Worm (Caenorhabditis elegans) whole organism, L4/young adult: Measurements from ENCODE around the gene tmem-131.

Source experiments
- W03F9.2 ChIP-seq: fragments of 150-350 bp; optimal IDR thresholded peaks from 2 replicates; lab custom pipeline; 2014; ENCODE audit warnings: missing biosample characterization, missing genetic modification characterization
- him-1 ChIP-seq: sonication (generic microtip); optimal IDR thresholded peaks from 2 replicates; lab custom pipeline; 2016; ENCODE audit warnings: missing genotype, missing genetic modification reagents, missing genetic modification characterization, missing compliant biosample characterization

DNA sequence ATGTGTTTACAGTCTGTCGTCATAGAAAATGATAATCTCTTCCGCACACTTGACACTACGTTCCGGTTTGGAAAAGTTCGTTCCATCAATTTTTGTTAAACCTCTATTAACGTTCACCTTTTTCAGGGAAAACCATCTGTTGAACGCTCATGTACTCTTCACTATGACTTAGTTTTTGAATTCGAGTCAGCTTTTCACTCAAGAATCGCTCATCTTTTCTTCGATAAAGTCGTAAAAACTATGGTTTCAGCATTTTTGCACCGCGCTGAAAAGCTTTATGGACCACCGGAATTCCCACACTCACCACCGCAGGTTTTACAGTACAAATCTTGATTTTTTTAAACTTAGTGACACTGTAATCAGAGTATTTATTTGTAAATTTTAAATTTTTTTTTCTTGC is 25.7 kb upstream of the tmem-131 start:
- TF ChIP-seq him-1 (tag; lab: Kevin White, UChicago) (no peak), W03F9.2 (tag; lab: Kevin White, UChicago) (no peak)
